Worm (Caenorhabditis elegans) whole organism, L3 larva: ENCODE data around the gene ifa-1.

Experiments used
- nhr-11 ChIP-seq: fragments of 150-350 bp; optimal IDR thresholded peaks from 2 replicates; lab custom pipeline; 2014; ENCODE audit warnings: missing biosample characterization, missing genetic modification characterization
- nhr-237 ChIP-seq: fragments of 150-350 bp; optimal IDR thresholded peaks from 2 replicates; lab custom pipeline; 2014; ENCODE audit warnings: missing biosample characterization, missing genetic modification characterization
- nhr-25 ChIP-seq: sonication (generic microtip); optimal IDR thresholded peaks from 2 replicates; lab custom pipeline; 2017; ENCODE audit warnings: missing biosample characterization, missing genetic modification characterization
- nhr-77 ChIP-seq: fragments of 150-350 bp; optimal IDR thresholded peaks from 2 replicates; lab custom pipeline; 2014; ENCODE audit warnings: missing biosample characterization, missing genetic modification characterization
- zag-1 ChIP-seq: fragments of 150-350 bp; optimal IDR thresholded peaks from 2 replicates; lab custom pipeline; 2014; ENCODE audit warnings: missing biosample characterization, missing genetic modification characterization
- ztf-4 ChIP-seq: fragments of 150-350 bp; optimal IDR thresholded peaks from 2 replicates; lab custom pipeline; 2014; ENCODE audit warnings: missing biosample characterization, missing genetic modification characterization

ce11 chrX:11226595-11226994, 44.4 kb upstream of the ifa-1 start, which contains the start of gene C34F6.12:
- no peak for TF ChIP-seq nhr-11 (tag; lab: Kevin White, UChicago)
- no peak for TF ChIP-seq nhr-77 (tag; lab: Kevin White, UChicago)
- TF ChIP-seq ztf-4 (tag; lab: Kevin White, UChicago) = no peak
- no peak for TF ChIP-seq nhr-25 (tag; lab: Kevin White, UChicago)
- no peak for TF ChIP-seq nhr-237 (tag; lab: Kevin White, UChicago)
- no peak for TF ChIP-seq zag-1 (tag; lab: Kevin White, UChicago)
